Fruit fly (Drosophila melanogaster) whole organism, wandering third instar larva: ENCODE data around the gene Prx2.
A peak's percentile ranks its signal among the peaks of the same experiment; 100 is the strongest.

Experiments used
- Abd-B ChIP-seq: fragments of >200 bp; optimal IDR thresholded peaks from 2 replicates; lab custom pipeline; 2017; ENCODE audit warnings: missing biosample characterization, missing genetic modification characterization
- CG32264 ChIP-seq: fragments of 200-800 bp; sonication (Bioruptor generic); optimal IDR thresholded peaks from 2 replicates; lab custom pipeline; 2016; ENCODE audit warnings: missing biosample characterization, missing genetic modification characterization
- CG9705 ChIP-seq: fragments of 200-800 bp; sonication (Bioruptor generic); optimal IDR thresholded peaks from 2 replicates; lab custom pipeline; 2018; ENCODE audit warnings: missing biosample characterization, mild to moderate bottlenecking, missing genetic modification characterization
- Dfd ChIP-seq: fragments of >200 bp; optimal IDR thresholded peaks from 2 replicates; lab custom pipeline; 2017; ENCODE audit warnings: missing biosample characterization, missing genetic modification characterization
- Dif ChIP-seq: fragments of 200-275, 200-300 bp; sonication (Bioruptor generic); optimal IDR thresholded peaks from 2 replicates; lab custom pipeline; 2018; ENCODE audit warnings: missing biosample characterization, missing genetic modification characterization; ENCODE audit not compliant: partially characterized antibody
- GATAd ChIP-seq: sonication (Bioruptor generic); optimal IDR thresholded peaks from 2 replicates; lab custom pipeline; 2016; ENCODE audit warnings: missing biosample characterization, missing genetic modification characterization
- HLH106 ChIP-seq: fragments of 200-800 bp; optimal IDR thresholded peaks from 3 replicates; lab custom pipeline; 2019; ENCODE audit warnings: missing biosample characterization, mild to moderate bottlenecking, missing genetic modification characterization, moderate library complexity
- Hnf4 ChIP-seq: fragments of 200-800 bp; sonication (Bioruptor generic); optimal IDR thresholded peaks from 2 replicates; lab custom pipeline; 2016; ENCODE audit warnings: missing biosample characterization, mild to moderate bottlenecking, missing genetic modification characterization
- Hr78 ChIP-seq: fragments of >200 bp; optimal IDR thresholded peaks from 2 replicates; lab custom pipeline; 2017; ENCODE audit warnings: missing biosample characterization, missing genetic modification characterization
- Hr83 ChIP-seq: fragments of 200-300 bp; sonication (Bioruptor generic); optimal IDR thresholded peaks from 2 replicates; lab custom pipeline; 2016; ENCODE audit warnings: missing biosample characterization, mild to moderate bottlenecking, missing genetic modification characterization, moderate library complexity; ENCODE audit not compliant: poor library complexity, severe bottlenecking
- Jra ChIP-seq: sonication (Bioruptor generic); optimal IDR thresholded peaks from 2 replicates; lab custom pipeline; 2016; ENCODE audit warnings: missing biosample characterization, missing genetic modification characterization
- Mio ChIP-seq: sonication (Bioruptor generic); optimal IDR thresholded peaks from 2 replicates; lab custom pipeline; 2016; ENCODE audit warnings: missing biosample characterization, missing genetic modification characterization
- Myc ChIP-seq: fragments of >200 bp; optimal IDR thresholded peaks from 2 replicates; lab custom pipeline; 2017
- N ChIP-seq: fragments of >200 bp; optimal IDR thresholded peaks from 2 replicates; lab custom pipeline; 2018; ENCODE audit warnings: missing biosample characterization, missing external identifiers, missing genetic modification characterization
- OdsH ChIP-seq: fragments of 200-800 bp; sonication (Bioruptor generic); optimal IDR thresholded peaks from 2 replicates; lab custom pipeline; 2016; ENCODE audit warnings: missing biosample characterization, mild to moderate bottlenecking, missing genetic modification characterization
- Rel ChIP-seq, 2 experiments: fragments of 200-800 bp; sonication (Bioruptor generic) in 1 of 2; optimal IDR thresholded peaks; 2 replicates in 1 of 2; 3 replicates in 1 of 2; lab custom pipeline; 2016 to 2019; ENCODE audit warnings: mild to moderate bottlenecking in 2 of 2, missing biosample characterization in 2 of 2, missing genetic modification characterization in 2 of 2, moderate library complexity in 1 of 2
- Sp1 ChIP-seq: fragments of 200-800 bp; sonication (Bioruptor generic); optimal IDR thresholded peaks from 3 replicates; lab custom pipeline; 2019; ENCODE audit warnings: missing biosample characterization, mild to moderate bottlenecking, missing genetic modification characterization, moderate library complexity
- Vsx2 ChIP-seq: fragments of 200-300, 225-300 bp; sonication (Bioruptor generic); optimal IDR thresholded peaks from 2 replicates; lab custom pipeline; 2018; ENCODE audit warnings: missing biosample characterization, missing genetic modification characterization; ENCODE audit not compliant: partially characterized antibody
- br ChIP-seq: fragments of 200-800 bp; sonication (Bioruptor generic); optimal IDR thresholded peaks from 2 replicates; lab custom pipeline; 2016; ENCODE audit warnings: missing biosample characterization, missing genetic modification characterization
- brk ChIP-seq: fragments of 200-800 bp; sonication (Bioruptor generic); optimal IDR thresholded peaks from 2 replicates; lab custom pipeline; 2016; ENCODE audit warnings: missing biosample characterization, mild to moderate bottlenecking, missing genetic modification characterization
- dl ChIP-seq, 2 experiments: fragments of 175-275, 200-275 bp in 1 of 2; fragments of 200-275 bp in 1 of 2; sonication (Bioruptor generic); optimal IDR thresholded peaks; lab custom pipeline; 2018; ENCODE audit warnings: mild to moderate bottlenecking in 2 of 2, missing biosample characterization in 2 of 2, missing genetic modification characterization in 2 of 2, moderate library complexity in 2 of 2; ENCODE audit not compliant: partially characterized antibody in 2 of 2, insufficient read depth in 1 of 2
- dmrt93B ChIP-seq: fragments of 200-800 bp; sonication (Bioruptor generic); optimal IDR thresholded peaks from 2 replicates; lab custom pipeline; 2018; ENCODE audit warnings: missing biosample characterization, mild to moderate bottlenecking, missing genetic modification characterization
- ey ChIP-seq: fragments of 200-800 bp; sonication (Bioruptor generic); optimal IDR thresholded peaks from 2 replicates; lab custom pipeline; 2016; ENCODE audit warnings: missing biosample characterization, missing genetic modification characterization
- foxo ChIP-seq, 2 experiments: fragments of 200-800 bp; sonication (Bioruptor generic); optimal IDR thresholded peaks; 2 replicates in 1 of 2; 3 replicates in 1 of 2; lab custom pipeline; 2016 to 2017; ENCODE audit warnings: missing biosample characterization in 2 of 2, missing genetic modification characterization in 2 of 2
- fru ChIP-seq: fragments of 200-800 bp; sonication (Bioruptor generic); optimal IDR thresholded peaks from 3 replicates; lab custom pipeline; 2016; ENCODE audit warnings: missing biosample characterization, mild to moderate bottlenecking, missing genetic modification characterization
- h ChIP-seq: fragments of 200-800 bp; sonication (Bioruptor generic); optimal IDR thresholded peaks from 3 replicates; lab custom pipeline; 2016; ENCODE audit warnings: missing biosample characterization, mild to moderate bottlenecking, missing genetic modification characterization
- jim ChIP-seq: fragments of 175-275, 200-325 bp; sonication (Bioruptor generic); optimal IDR thresholded peaks from 2 replicates; lab custom pipeline; 2016; ENCODE audit warnings: missing biosample characterization, mild to moderate bottlenecking, missing genetic modification characterization
- lola ChIP-seq: fragments of >200 bp; optimal IDR thresholded peaks from 2 replicates; lab custom pipeline; 2017; ENCODE audit warnings: missing biosample characterization, missing genetic modification characterization
- pan ChIP-seq: fragments of >200 bp; optimal IDR thresholded peaks from 2 replicates; lab custom pipeline; 2017
- psq ChIP-seq: fragments of 200-800 bp; sonication (Bioruptor generic); optimal IDR thresholded peaks from 3 replicates; lab custom pipeline; 2017; ENCODE audit warnings: missing biosample characterization, mild to moderate bottlenecking, missing genetic modification characterization, moderate library complexity
- rgr ChIP-seq: fragments of 200-800 bp; sonication (Bioruptor generic); optimal IDR thresholded peaks from 3 replicates; lab custom pipeline; 2016; ENCODE audit warnings: missing biosample characterization, mild to moderate bottlenecking, missing genetic modification characterization
- sage ChIP-seq: fragments of 200-800 bp; sonication (Bioruptor generic); optimal IDR thresholded peaks from 2 replicates; lab custom pipeline; 2016; ENCODE audit warnings: missing biosample characterization, mild to moderate bottlenecking, missing genetic modification characterization
- sv ChIP-seq: fragments of 200-800 bp; sonication (Bioruptor generic); optimal IDR thresholded peaks from 3 replicates; lab custom pipeline; 2016; ENCODE audit warnings: missing biosample characterization, missing genetic modification characterization
- tai ChIP-seq: sonication (Bioruptor generic); optimal IDR thresholded peaks from 2 replicates; lab custom pipeline; 2016; ENCODE audit warnings: missing biosample characterization, missing genetic modification characterization
- woc ChIP-seq: sonication (Bioruptor generic); optimal IDR thresholded peaks from 2 replicates; lab custom pipeline; 2016; ENCODE audit warnings: missing biosample characterization, mild to moderate bottlenecking, missing genetic modification characterization

The Prx2 gene

DNA sequence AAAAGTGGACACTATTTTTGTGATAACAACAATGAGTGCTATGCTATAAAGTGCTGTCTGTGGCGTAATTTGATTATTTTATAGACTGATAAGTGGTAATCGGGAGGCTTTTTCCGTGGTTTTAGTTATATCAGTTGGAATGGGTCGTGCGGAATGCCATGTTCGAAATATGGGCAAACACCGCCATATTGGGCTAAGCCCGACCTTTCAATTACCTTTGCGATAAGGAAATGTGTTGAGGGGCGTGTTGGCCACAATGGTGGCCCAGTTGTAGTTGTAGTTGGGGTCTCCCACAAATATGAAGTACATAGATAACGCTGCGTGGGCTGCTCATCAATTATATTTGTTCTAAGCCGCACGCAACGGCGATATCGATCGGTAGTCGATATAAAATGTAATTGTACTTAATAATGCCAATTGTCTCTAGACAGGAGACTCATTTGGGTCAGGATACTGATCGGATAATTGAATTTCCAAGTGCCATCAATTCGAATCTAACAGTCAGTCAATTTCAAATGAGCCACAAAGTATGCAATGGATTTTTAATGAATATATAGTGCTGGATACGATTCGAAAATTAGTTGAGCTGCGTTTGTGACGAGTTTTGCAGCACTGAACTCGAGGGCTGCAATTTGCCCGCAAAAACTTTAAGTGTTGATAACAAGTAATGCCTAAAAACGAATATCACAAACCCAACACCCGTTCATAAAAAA is 5.0 kb downstream of the Prx2 start:
- no peak for TF ChIP-seq pan
- TF ChIP-seq sage (GFP tag; lab: Kevin White, UChicago) = no peak
- TF ChIP-seq dl (GFP tag; optimal IDR thresholded peaks at IDR 0.05; lab: Kevin White, UChicago; ENCODE audit: insufficient read depth in 1 of 2, partially characterized antibody in 2 of 2) = no peak
- TF ChIP-seq Abd-B (GFP tag; lab: Kevin White, UChicago) = no peak
- TF ChIP-seq h (GFP tag; lab: Kevin White, UChicago) = peak; percentile 60
- no peak for TF ChIP-seq Vsx2 (GFP tag; lab: Kevin White, UChicago)
- peak; percentile 36 for TF ChIP-seq Jra
- peak in 1 of 2 experiments; percentile 75 for TF ChIP-seq foxo (GFP tag; optimal IDR thresholded peaks at IDR 0.05; lab: Kevin White, UChicago)
- peak; percentile 63 for TF ChIP-seq tai
- TF ChIP-seq brk (GFP tag; lab: Kevin White, UChicago) = peak; percentile 52
- peak; percentile 78 for TF ChIP-seq rgr (GFP tag; lab: Kevin White, UChicago)
- TF ChIP-seq woc (GFP tag; lab: Kevin White, UChicago) = peak; percentile 23
- TF ChIP-seq Myc (lab: Kevin White, UChicago) = peak; percentile 58
- TF ChIP-seq Hr78 (GFP tag; lab: Kevin White, UChicago) = no peak
- peak; percentile 55 for TF ChIP-seq ey (GFP tag; lab: Kevin White, UChicago)
- peak; percentile 79 for TF ChIP-seq Hnf4
- peak; percentile 68 for TF ChIP-seq Hr83 (GFP tag; lab: Kevin White, UChicago)
- TF ChIP-seq OdsH (GFP tag; lab: Kevin White, UChicago) = peak; percentile 39
- TF ChIP-seq fru (GFP tag; lab: Kevin White, UChicago) = peak; percentile 64
- TF ChIP-seq HLH106 (tag; lab: Kevin White, UChicago) = peak; percentile 34
- TF ChIP-seq Mio (GFP tag; lab: Kevin White, UChicago) = no peak
- peak; percentile 47 for TF ChIP-seq br (GFP tag; lab: Kevin White, UChicago)
- TF ChIP-seq GATAd = peak; percentile 70
- no peak for TF ChIP-seq Rel (GFP tag; optimal IDR thresholded peaks at IDR 0.05; lab: Kevin White, UChicago)
- TF ChIP-seq Rel (tag; optimal IDR thresholded peaks at IDR 0.05; lab: Kevin White, UChicago) = peak; percentile 32
- peak; percentile 30 for TF ChIP-seq Sp1 (GFP tag; lab: Kevin White, UChicago)
- TF ChIP-seq CG9705 (GFP tag; lab: Kevin White, UChicago) = no peak

dm6 chrX:13337454-13337853 is 7.8 kb downstream of the Prx2 start, which contains the start of gene RpS15Aa:
Gene RpS15Aa (minus strand): TSS chrX:13337705.
- TF ChIP-seq br (GFP tag; lab: Kevin White, UChicago) (peak; percentile 54), jim (no peak), sv (GFP tag; lab: Kevin White, UChicago) (peak; percentile 65), Hr83 (GFP tag; lab: Kevin White, UChicago) (peak; percentile 89), CG32264 (no peak), Rel (GFP tag; optimal IDR thresholded peaks at IDR 0.05; lab: Kevin White, UChicago) (no peak), Rel (tag; optimal IDR thresholded peaks at IDR 0.05; lab: Kevin White, UChicago) (peak; percentile 57), Abd-B (GFP tag; lab: Kevin White, UChicago) (no peak), Sp1 (GFP tag; lab: Kevin White, UChicago) (peak; percentile 78), foxo (GFP tag; optimal IDR thresholded peaks at IDR 0.05; lab: Kevin White, UChicago) (peak in 1 of 2 experiments; percentile 65), Hnf4 (peak; percentile 37), rgr (GFP tag; lab: Kevin White, UChicago) (peak; percentile 73), h (GFP tag; lab: Kevin White, UChicago) (peak; percentile 47), sage (GFP tag; lab: Kevin White, UChicago) (no peak), Jra (peak; percentile 6), fru (GFP tag; lab: Kevin White, UChicago) (peak; percentile 47), Mio (GFP tag; lab: Kevin White, UChicago) (peak; percentile 25), OdsH (GFP tag; lab: Kevin White, UChicago) (peak; percentile 24), CG9705 (GFP tag; lab: Kevin White, UChicago) (peak; percentile 85), HLH106 (tag; lab: Kevin White, UChicago) (peak; percentile 70), dmrt93B (peak; percentile 87), lola (GFP tag; lab: Kevin White, UChicago) (no peak)

DNA sequence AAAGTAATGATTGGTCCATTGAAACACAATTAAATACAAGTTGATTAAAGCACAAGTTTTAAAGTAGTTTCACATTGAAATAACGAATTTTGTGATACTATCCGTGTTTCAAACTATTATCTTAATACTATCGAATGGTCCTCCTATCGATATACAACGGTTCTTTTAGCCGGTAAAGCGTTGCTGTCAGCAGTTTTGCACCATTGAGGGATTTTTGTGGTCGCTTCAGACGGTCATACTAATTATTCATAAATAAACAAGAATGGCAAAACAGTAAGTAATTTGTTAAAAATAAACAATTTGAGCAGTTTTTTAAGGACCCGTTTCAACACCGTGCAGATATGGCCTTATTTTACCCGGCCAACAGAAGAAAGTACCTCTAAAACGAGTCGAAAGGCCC is 8.5 kb downstream of the Prx2 start, which contains the start of gene CG15747:
Gene CG15747, plus strand, starts transcription at position 206 of the 400 bp plus-strand sequence.
- TF ChIP-seq Hr83 (GFP tag; lab: Kevin White, UChicago) = no peak
- no peak for TF ChIP-seq Dfd (GFP tag; lab: Kevin White, UChicago)
- TF ChIP-seq Myc (lab: Kevin White, UChicago) = no peak
- TF ChIP-seq HLH106 (tag; lab: Kevin White, UChicago) = no peak
- no peak for TF ChIP-seq ey (GFP tag; lab: Kevin White, UChicago)
- no peak for TF ChIP-seq Hnf4
- no peak for TF ChIP-seq foxo (GFP tag; optimal IDR thresholded peaks at IDR 0.05; lab: Kevin White, UChicago)
- no peak for TF ChIP-seq N (GFP tag; lab: Kevin White, UChicago)
- no peak for TF ChIP-seq CG32264
- no peak for TF ChIP-seq Jra
- TF ChIP-seq Mio (GFP tag; lab: Kevin White, UChicago) = no peak
- TF ChIP-seq psq (GFP tag; lab: Kevin White, UChicago) = no peak
- TF ChIP-seq Dif (GFP tag; lab: Kevin White, UChicago) = no peak
- TF ChIP-seq Sp1 (GFP tag; lab: Kevin White, UChicago) = no peak
- TF ChIP-seq lola (GFP tag; lab: Kevin White, UChicago) = no peak
- no peak for TF ChIP-seq dmrt93B
- no peak for TF ChIP-seq pan
- no peak for TF ChIP-seq sv (GFP tag; lab: Kevin White, UChicago)
- TF ChIP-seq sage (GFP tag; lab: Kevin White, UChicago) = no peak
- TF ChIP-seq, all 38 proteins: peak for 0
